Fruit fly (Drosophila melanogaster): ENCODE results near the gene CG13314.

- no peak for TF ChIP-seq CG8478 (optimal IDR thresholded peaks at IDR 0.05)
- TF ChIP-seq CTCF (optimal IDR thresholded peaks at IDR 0.05): no peak
Measured at dm6 chr3L:8951507-8951906, 30.1 kb upstream of the CG13314 start.

Data from S2 (cell line).